Worm (Caenorhabditis elegans): Measurements from ENCODE around the gene F53C3.8.

F53C3.8 gene

DNA sequence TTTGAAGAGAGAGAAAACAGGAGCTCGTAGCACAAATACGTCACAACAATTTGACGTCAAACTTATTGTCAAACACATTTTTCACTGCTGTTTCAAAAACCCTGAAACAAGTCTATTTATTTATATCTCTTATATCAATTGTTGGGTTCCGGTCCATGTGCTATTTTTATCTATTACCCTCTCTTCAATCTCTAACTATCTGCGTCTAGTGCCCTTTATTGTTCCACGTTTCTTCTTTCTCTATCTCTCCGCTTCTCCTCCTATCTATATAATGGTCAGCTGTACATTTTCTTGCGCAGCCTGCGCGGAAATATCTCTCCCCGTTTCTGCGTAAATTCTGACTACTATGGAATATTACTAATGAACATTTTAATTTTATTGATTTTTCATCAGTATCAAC is 5.7 kb downstream of the F53C3.8 start (continued):
- TF ChIP-seq ets-4 (tag; optimal IDR thresholded peaks at IDR 0.05), result peak; percentile 32
- peak; percentile 61 for TF ChIP-seq sox-2 (GFP tag; IDR thresholded peaks at IDR 0.05)
- TF ChIP-seq npax-4 (tag; optimal IDR thresholded peaks at IDR 0.05), result no peak
- no peak for TF ChIP-seq fax-1 (tag; optimal IDR thresholded peaks at IDR 0.05)
- TF ChIP-seq tbx-2 (tag; optimal IDR thresholded peaks at IDR 0.05), result no peak
- TF ChIP-seq fkh-6 (tag; optimal IDR thresholded peaks at IDR 0.05), result no peak
- peak; percentile 16 for TF ChIP-seq ceh-34 (tag; optimal IDR thresholded peaks at IDR 0.05)
- no peak for TF ChIP-seq odd-2 (tag; optimal IDR thresholded peaks at IDR 0.05)
- no peak for TF ChIP-seq syd-9 (tag; optimal IDR thresholded peaks at IDR 0.05)
- TF ChIP-seq hlh-30 (tag; optimal IDR thresholded peaks at IDR 0.05; ENCODE audit: insufficient read depth), result peak; percentile 18
- no peak for TF ChIP-seq lim-6 (tag; optimal IDR thresholded peaks at IDR 0.05)
- TF ChIP-seq gmeb-2 (tag; optimal IDR thresholded peaks at IDR 0.05), result no peak
- no peak for TF ChIP-seq pqm-1 (tag; optimal IDR thresholded peaks at IDR 0.05)
- TF ChIP-seq rnt-1 (tag; optimal IDR thresholded peaks at IDR 0.05), result no peak
- no peak for TF ChIP-seq ceh-45 (GFP tag; IDR thresholded peaks at IDR 0.05)
- no peak for TF ChIP-seq ceh-6 (GFP tag; optimal IDR thresholded peaks at IDR 0.05)
- no peak for TF ChIP-seq pat-9 (tag; optimal IDR thresholded peaks at IDR 0.05)
- peak; percentile 59 for TF ChIP-seq unc-42 (tag; optimal IDR thresholded peaks at IDR 0.05)
- no peak for TF ChIP-seq hlh-6 (tag; optimal IDR thresholded peaks at IDR 0.05)

DNA sequence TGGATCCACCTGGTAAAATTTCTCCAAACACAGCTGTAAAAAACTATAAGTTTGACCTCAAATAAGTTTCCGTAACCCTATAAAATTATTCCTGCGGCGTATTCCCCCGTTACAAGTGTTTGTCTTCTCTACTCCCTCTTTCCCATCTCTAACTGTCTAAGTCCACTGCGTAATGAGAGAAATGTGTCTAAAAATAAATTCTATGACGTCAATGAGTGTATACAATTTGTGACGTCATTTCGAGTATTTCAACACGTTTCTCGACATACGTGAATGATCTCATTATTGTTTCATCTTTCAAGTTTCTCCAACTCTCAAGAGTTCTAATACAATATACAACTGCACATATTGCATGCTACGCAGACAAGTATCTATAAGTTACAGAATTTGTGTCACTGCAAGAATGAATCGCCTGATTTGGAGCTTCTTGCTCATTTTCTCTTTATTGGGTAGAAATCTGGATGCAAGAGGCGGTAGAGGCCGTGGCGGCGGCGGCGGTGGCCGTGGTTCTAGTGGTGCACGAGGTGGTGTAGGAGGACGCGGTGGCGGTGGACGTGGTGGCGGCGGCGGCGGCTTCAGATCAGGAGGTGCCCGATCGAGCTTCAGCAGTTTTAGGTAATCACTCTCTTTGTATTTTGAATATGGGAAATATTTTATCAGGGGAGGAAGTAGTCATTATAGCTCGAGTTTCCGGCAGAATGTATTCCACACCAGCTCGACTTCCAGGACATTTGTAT is 6.7 kb downstream of the F53C3.8 start, which contains the start of gene F53C3.6:
Gene F53C3.6, plus strand, starts transcription at position 385 of the 737 bp plus-strand sequence.
- TF ChIP-seq syd-9 (tag; optimal IDR thresholded peaks at IDR 0.05) (no peak), sdc-2 (tag; optimal IDR thresholded peaks at IDR 0.05) (peak; percentile 20), unc-55 (GFP tag; optimal IDR thresholded peaks at IDR 0.05) (peak; percentile 15), pat-9 (tag; optimal IDR thresholded peaks at IDR 0.05) (no peak), ceh-31 (tag; optimal IDR thresholded peaks at IDR 0.05) (peak; percentile 55), unc-42 (tag; optimal IDR thresholded peaks at IDR 0.05) (peak; percentile 70), unc-3 (GFP tag; conservative IDR thresholded peaks at IDR 0.05) (no peak), unc-3 (tag; optimal IDR thresholded peaks at IDR 0.05) (no peak), ahr-1 (tag; optimal IDR thresholded peaks at IDR 0.05) (no peak), tbx-2 (tag; optimal IDR thresholded peaks at IDR 0.05) (peak; percentile 40), nfya-1 (tag; optimal IDR thresholded peaks at IDR 0.05) (peak; percentile 53)

- TF ChIP-seq pag-3 (tag; optimal IDR thresholded peaks at IDR 0.05; ENCODE audit: borderline replicate concordance), result no peak
- TF ChIP-seq ttx-3 (tag; optimal IDR thresholded peaks at IDR 0.05), result no peak
- TF ChIP-seq fkh-10 (GFP tag; optimal IDR thresholded peaks at IDR 0.05), result no peak
- no peak for TF ChIP-seq odd-2 (tag; optimal IDR thresholded peaks at IDR 0.05)
These were observed 9.9 kb downstream of the F53C3.8 start, which contains the start of gene F53C3.4 for ce11 chrII:3901108-3901507. Gene F53C3.4 (plus strand): TSS chrII:3901408.

- TF ChIP-seq mec-3 (tag; optimal IDR thresholded peaks at IDR 0.05; ENCODE audit: borderline replicate concordance) (no peak), pros-1 (tag; optimal IDR thresholded peaks at IDR 0.05) (no peak), pax-1 (tag; optimal IDR thresholded peaks at IDR 0.05) (no peak), unc-3 (GFP tag; conservative IDR thresholded peaks at IDR 0.05) (no peak), unc-3 (tag; optimal IDR thresholded peaks at IDR 0.05) (no peak), pha-4 (tag; optimal IDR thresholded peaks at IDR 0.05) (no peak), npax-4 (tag; optimal IDR thresholded peaks at IDR 0.05) (no peak), madf-2 (tag; optimal IDR thresholded peaks at IDR 0.05) (no peak), hlh-15 (tag; optimal IDR thresholded peaks at IDR 0.05) (no peak), syd-9 (tag; optimal IDR thresholded peaks at IDR 0.05) (no peak), unc-55 (GFP tag; optimal IDR thresholded peaks at IDR 0.05) (no peak), ceh-14 (tag; optimal IDR thresholded peaks at IDR 0.05) (no peak), ref-2 (tag; optimal IDR thresholded peaks at IDR 0.05) (no peak), K02D7.2 (tag; optimal IDR thresholded peaks at IDR 0.05) (no peak), gmeb-2 (tag; optimal IDR thresholded peaks at IDR 0.05) (no peak), unc-42 (tag; optimal IDR thresholded peaks at IDR 0.05) (no peak), elt-2 (tag; optimal IDR thresholded peaks at IDR 0.05) (no peak), ets-4 (tag; optimal IDR thresholded peaks at IDR 0.05) (no peak), ceh-9 (tag; optimal IDR thresholded peaks at IDR 0.05) (no peak), ama-1 (optimal IDR thresholded peaks at IDR 0.05) (no peak)
These were observed 11.6 kb downstream of the F53C3.8 start, which contains the start of gene F53C3.3 for ce11 chrII:3902798-3903197. Gene F53C3.3 (plus strand): TSS chrII:3902856.

All from whole organism, late embryonic.